Worm (Caenorhabditis elegans): ENCODE measurements around the gene hsp-90.

DNA sequence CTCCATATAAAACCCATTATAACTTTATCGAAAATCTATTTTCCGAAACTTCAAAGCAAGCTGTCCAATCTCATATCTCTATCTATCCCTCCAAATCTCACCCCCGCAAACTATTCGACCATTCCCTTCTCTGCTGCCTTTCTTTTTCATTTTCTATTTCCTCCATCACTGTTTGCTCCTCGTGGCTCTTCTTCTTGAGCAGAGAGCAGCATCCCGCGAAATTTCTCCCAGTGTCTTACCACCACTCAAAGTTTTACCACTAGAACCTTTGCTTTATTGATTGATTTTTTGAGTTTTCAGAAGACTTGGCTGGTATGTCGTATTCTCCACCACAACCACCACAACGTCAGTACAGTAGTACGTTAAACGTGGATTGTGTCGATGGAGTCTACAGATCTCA is 44.6 kb downstream of the hsp-90 start, which contains the start of gene oig-3:
- no peak for TF ChIP-seq ceh-82 (tag; optimal IDR thresholded peaks at IDR 0.05)
- no peak for TF ChIP-seq sma-9 (GFP tag; optimal IDR thresholded peaks at IDR 0.05)
- no peak for TF ChIP-seq sma-9 (tag; optimal IDR thresholded peaks at IDR 0.05)
- no peak for TF ChIP-seq ztf-11 (tag; optimal IDR thresholded peaks at IDR 0.05)
- TF ChIP-seq unc-62 (GFP tag; optimal IDR thresholded peaks at IDR 0.05) = no peak
- no peak for TF ChIP-seq aly-2 (tag; optimal IDR thresholded peaks at IDR 0.05)

All from whole organism, L2 larva.